Worm (Caenorhabditis elegans) whole organism, late embryonic: ENCODE data around the gene C05D2.8.

ENCODE experiments used
- ama-1 ChIP-seq: fragments of 150-350 bp; optimal IDR thresholded peaks from 2 replicates; lab custom pipeline; 2014
- ceh-19 ChIP-seq: fragments of 200-800 bp; sonication (Bioruptor generic); optimal IDR thresholded peaks from 2 replicates; lab custom pipeline; 2018; ENCODE audit warnings: mild to moderate bottlenecking, missing genetic modification characterization, missing compliant biosample characterization
- fkh-10 ChIP-seq: fragments of 150-350 bp; optimal IDR thresholded peaks from 2 replicates; lab custom pipeline; 2014; ENCODE audit warnings: missing biosample characterization, missing genetic modification reagents, missing genetic modification characterization
- fkh-6 ChIP-seq: sonication (generic microtip); optimal IDR thresholded peaks from 2 replicates; lab custom pipeline; 2016; ENCODE audit warnings: missing genetic modification characterization, missing compliant biosample characterization
- hlh-6 ChIP-seq: sonication (generic microtip); optimal IDR thresholded peaks from 2 replicates; lab custom pipeline; 2016; ENCODE audit warnings: missing genotype, missing genetic modification characterization, missing compliant biosample characterization
- mec-3 ChIP-seq: sonication (generic microtip); optimal IDR thresholded peaks from 2 replicates; lab custom pipeline; 2016; ENCODE audit warnings: borderline replicate concordance, missing genetic modification characterization, missing compliant biosample characterization
- nfya-1 ChIP-seq: sonication (generic microtip); optimal IDR thresholded peaks from 2 replicates; lab custom pipeline; 2017; ENCODE audit warnings: missing genetic modification characterization, mild to moderate bottlenecking, missing compliant biosample characterization, antibody characterized with exemption, moderate library complexity
- pag-3 ChIP-seq: sonication (generic microtip); optimal IDR thresholded peaks from 2 replicates; lab custom pipeline; 2016; ENCODE audit warnings: missing compliant biosample characterization, missing genetic modification characterization, borderline replicate concordance
- tbx-7 ChIP-seq: sonication (generic microtip); optimal IDR thresholded peaks from 2 replicates; lab custom pipeline; 2016; ENCODE audit warnings: missing genotype, missing genetic modification characterization, missing compliant biosample characterization
- unc-55 ChIP-seq: sonication (generic microtip); optimal IDR thresholded peaks from 2 replicates; lab custom pipeline; 2017; ENCODE audit warnings: missing biosample characterization, missing genetic modification reagents, missing genetic modification characterization

- no peak for TF ChIP-seq nfya-1
- no peak for TF ChIP-seq tbx-7
- no peak for TF ChIP-seq fkh-10 (GFP tag; lab: Kevin White, UChicago)
- TF ChIP-seq mec-3 (tag; lab: Kevin White, UChicago): no peak
- TF ChIP-seq fkh-6 (tag; lab: Kevin White, UChicago): no peak
- no peak for TF ChIP-seq pag-3 (tag; lab: Kevin White, UChicago)
- no peak for TF ChIP-seq hlh-6 (tag; lab: Kevin White, UChicago)
- no peak for TF ChIP-seq ama-1 (lab: Kevin White, UChicago)
- no peak for TF ChIP-seq unc-55 (GFP tag; lab: Kevin White, UChicago)
- TF ChIP-seq ceh-19 (GFP tag; lab: Kevin White, UChicago): no peak
These were observed 43.6 kb downstream of the C05D2.8 start for ce11 chrIII:5566496-5566895.
